Fruit fly (Drosophila melanogaster) whole organism, embryonic: ENCODE measurements around the gene CG32428.

Source experiments
- Ada2b ChIP-seq: fragments of 200-800 bp; sonication (Bioruptor generic); IDR thresholded peaks from 2 replicates; pipeline ENCODE4 v1.3.6; 2022; ENCODE audit warnings: missing biosample characterization, missing genetic modification characterization
- B-H1 ChIP-seq: fragments of 200-800 bp; sonication (Bioruptor generic); IDR thresholded peaks from 3 replicates; pipeline ENCODE4 v1.3.6; 2022; ENCODE audit warnings: missing biosample characterization, missing genetic modification characterization
- CG10267 ChIP-seq: fragments of 200-800 bp; sonication (Bioruptor generic); optimal IDR thresholded peaks from 2 replicates; lab custom pipeline; 2018; ENCODE audit warnings: missing biosample characterization, mild to moderate bottlenecking, missing genetic modification characterization, moderate library complexity
- CG10274 ChIP-seq: fragments of 200-800 bp; sonication (Bioruptor generic); optimal IDR thresholded peaks from 3 replicates; lab custom pipeline; 2017; ENCODE audit warnings: missing biosample characterization, mild to moderate bottlenecking, missing genetic modification characterization
- CG12219 ChIP-seq: fragments of 200-800 bp; sonication (Bioruptor generic); optimal IDR thresholded peaks from 3 replicates; lab custom pipeline; 2018; ENCODE audit warnings: missing biosample characterization, mild to moderate bottlenecking, missing genetic modification characterization
- CG12391 ChIP-seq: fragments of 200-800 bp; sonication (Bioruptor generic); optimal IDR thresholded peaks from 3 replicates; lab custom pipeline; 2018; ENCODE audit warnings: missing biosample characterization, mild to moderate bottlenecking, missing genetic modification characterization, moderate library complexity
- CG12744 ChIP-seq: fragments of 200-800 bp; sonication (Bioruptor generic); optimal IDR thresholded peaks from 2 replicates; lab custom pipeline; 2016; ENCODE audit warnings: missing biosample characterization, missing genetic modification characterization
- CG15479 ChIP-seq: fragments of 200-800 bp; sonication (Bioruptor generic); optimal IDR thresholded peaks from 3 replicates; lab custom pipeline; 2019; ENCODE audit warnings: missing biosample characterization, mild to moderate bottlenecking, missing genetic modification characterization, moderate library complexity
- CG17328 ChIP-seq: fragments of 200-800 bp; sonication (Bioruptor generic); IDR thresholded peaks from 2 replicates; pipeline ENCODE4 v1.3.6; 2022; ENCODE audit warnings: missing biosample characterization, missing genetic modification characterization
- CG2875 ChIP-seq: fragments of 200-800 bp; sonication (Bioruptor generic); optimal IDR thresholded peaks from 2 replicates; lab custom pipeline; 2017; ENCODE audit warnings: missing biosample characterization, mild to moderate bottlenecking, missing genetic modification characterization, missing genetic modification reagents
- CG3281 ChIP-seq: fragments of 200-800 bp; sonication (Bioruptor generic); optimal IDR thresholded peaks from 3 replicates; lab custom pipeline; 2017; ENCODE audit warnings: missing biosample characterization, mild to moderate bottlenecking, missing genetic modification characterization
- CG34376 ChIP-seq: fragments of 200-800 bp; sonication (Bioruptor generic); optimal IDR thresholded peaks from 2 replicates; lab custom pipeline; 2018; ENCODE audit warnings: missing biosample characterization, mild to moderate bottlenecking, missing genetic modification characterization
- CG42726 ChIP-seq: fragments of 200-800 bp; sonication (Bioruptor generic); IDR thresholded peaks from 2 replicates; pipeline ENCODE4 v1.3.6; 2022; ENCODE audit warnings: missing biosample characterization, missing genetic modification characterization; ENCODE audit not compliant: partially characterized antibody
- CG6175 ChIP-seq: fragments of 200-800 bp; sonication (Bioruptor generic); IDR thresholded peaks from 3 replicates; pipeline ENCODE4 v1.3.6; 2022; ENCODE audit warnings: missing biosample characterization, missing genetic modification characterization
- CG6254 ChIP-seq: fragments of 200-800 bp; sonication (Bioruptor generic); optimal IDR thresholded peaks from 3 replicates; lab custom pipeline; 2017; ENCODE audit warnings: mild to moderate bottlenecking, missing biosample characterization, missing genetic modification reagents, missing genetic modification characterization
- CG6683 ChIP-seq: fragments of 200-800 bp; sonication (Bioruptor generic); optimal IDR thresholded peaks from 2 replicates; lab custom pipeline; 2017; ENCODE audit warnings: missing biosample characterization, mild to moderate bottlenecking, missing genetic modification characterization, missing genetic modification reagents
- CG7839 ChIP-seq: fragments of 200-800 bp; sonication (Bioruptor generic); optimal IDR thresholded peaks from 3 replicates; lab custom pipeline; 2018; ENCODE audit warnings: missing biosample characterization, mild to moderate bottlenecking, missing genetic modification characterization, moderate library complexity
- CG8089 ChIP-seq: fragments of 200-800 bp; sonication (Bioruptor generic); optimal IDR thresholded peaks from 3 replicates; lab custom pipeline; 2016; ENCODE audit warnings: missing biosample characterization, missing genetic modification characterization
- CG8924 ChIP-seq: fragments of 200-800 bp; optimal IDR thresholded peaks from 3 replicates; lab custom pipeline; 2019; ENCODE audit warnings: missing biosample characterization, mild to moderate bottlenecking, missing genetic modification characterization, moderate library complexity
- CG9932 ChIP-seq: fragments of 200-800 bp; sonication (Bioruptor generic); IDR thresholded peaks from 2 replicates; pipeline ENCODE4 v1.3.6; 2022; ENCODE audit warnings: missing biosample characterization, missing genetic modification characterization
- CkIIα-i1 ChIP-seq: fragments of 200-800 bp; sonication (Bioruptor generic); IDR thresholded peaks from 2 replicates; pipeline ENCODE4 v1.3.6; 2022; ENCODE audit warnings: missing biosample characterization, missing genetic modification characterization
- Drgx ChIP-seq: fragments of 200-800 bp; sonication (Bioruptor generic); IDR thresholded peaks from 2 replicates; pipeline ENCODE4 v1.3.6; 2022; ENCODE audit warnings: missing biosample characterization, missing genetic modification characterization
- Elba2 ChIP-seq: fragments of 200-800 bp; sonication (Bioruptor generic); optimal IDR thresholded peaks from 3 replicates; lab custom pipeline; 2016; ENCODE audit warnings: missing biosample characterization, missing genetic modification characterization
- Hey ChIP-seq: fragments of 200-800 bp; sonication (Bioruptor generic); optimal IDR thresholded peaks from 3 replicates; lab custom pipeline; 2018; ENCODE audit warnings: missing biosample characterization, mild to moderate bottlenecking, missing genetic modification characterization
- Hr39 ChIP-seq: fragments of >200 bp; optimal IDR thresholded peaks from 2 replicates; lab custom pipeline; 2017
- Hr51 ChIP-seq, 2 experiments: fragments of 200-800 bp; sonication (Bioruptor generic); optimal IDR thresholded peaks; 2 replicates in 1 of 2; 3 replicates in 1 of 2; lab custom pipeline; 2016 to 2018; ENCODE audit warnings: missing biosample characterization in 2 of 2, missing genetic modification characterization in 2 of 2, mild to moderate bottlenecking in 1 of 2, moderate library complexity in 1 of 2
- Lim3 ChIP-seq: fragments of 200-800 bp; sonication (Bioruptor generic); IDR thresholded peaks from 2 replicates; pipeline ENCODE4 v1.3.6; 2022; ENCODE audit warnings: missing biosample characterization, missing genetic modification characterization
- Mrtf ChIP-seq: fragments of 200-800 bp; sonication (Bioruptor generic); IDR thresholded peaks from 3 replicates; pipeline ENCODE4 v1.3.6; 2022; ENCODE audit warnings: missing biosample characterization, missing genetic modification characterization
- Oli ChIP-seq: fragments of 200-800 bp; sonication (Bioruptor generic); optimal IDR thresholded peaks from 2 replicates; lab custom pipeline; 2018; ENCODE audit warnings: missing biosample characterization, mild to moderate bottlenecking, missing genetic modification characterization, moderate library complexity
- Ssrp ChIP-seq: fragments of 200-800 bp; sonication (Bioruptor generic); optimal IDR thresholded peaks from 2 replicates; lab custom pipeline; 2018; ENCODE audit warnings: missing biosample characterization, mild to moderate bottlenecking, missing genetic modification characterization, moderate library complexity
- az2 ChIP-seq: fragments of 200-800 bp; sonication (Bioruptor generic); optimal IDR thresholded peaks from 3 replicates; lab custom pipeline; 2016; ENCODE audit warnings: missing biosample characterization, missing genetic modification characterization
- bab2 ChIP-seq: fragments of 200-800 bp; sonication (Bioruptor generic); optimal IDR thresholded peaks from 2 replicates; lab custom pipeline; 2016; ENCODE audit warnings: missing biosample characterization, missing genetic modification characterization
- bsh ChIP-seq, 2 experiments: fragments of 200-800 bp; sonication (Bioruptor generic); optimal IDR thresholded peaks; 2 replicates each; lab custom pipeline; 2017 to 2018; ENCODE audit warnings: mild to moderate bottlenecking in 2 of 2, missing biosample characterization in 2 of 2, missing genetic modification characterization in 2 of 2, moderate library complexity in 1 of 2
- da ChIP-seq: fragments of 200-800 bp; sonication (Bioruptor generic); optimal IDR thresholded peaks from 2 replicates; lab custom pipeline; 2016; ENCODE audit warnings: missing biosample characterization, missing genetic modification characterization
- dmrt99B ChIP-seq: fragments of 200-800 bp; sonication (Bioruptor generic); optimal IDR thresholded peaks from 2 replicates; lab custom pipeline; 2018; ENCODE audit warnings: missing biosample characterization, mild to moderate bottlenecking, missing genetic modification characterization, moderate library complexity
- esg ChIP-seq: fragments of 200-800 bp; sonication (Bioruptor generic); conservative IDR thresholded peaks from 2 replicates; pipeline ENCODE4 v1.3.6; 2022; ENCODE audit warnings: missing biosample characterization, missing genetic modification characterization
- gcm2 ChIP-seq: fragments of 200-800 bp; sonication (Bioruptor generic); optimal IDR thresholded peaks from 2 replicates; lab custom pipeline; 2016; ENCODE audit warnings: missing biosample characterization, missing genetic modification characterization
- gem ChIP-seq: fragments of 200-800 bp; sonication (Bioruptor generic); optimal IDR thresholded peaks from 2 replicates; lab custom pipeline; 2019; ENCODE audit warnings: missing biosample characterization, mild to moderate bottlenecking, missing genetic modification characterization, moderate library complexity
- hb ChIP-seq: fragments of 200-800 bp; sonication (Bioruptor generic); IDR thresholded peaks from 3 replicates; pipeline ENCODE4 v1.3.6; 2022; ENCODE audit warnings: missing biosample characterization, missing genetic modification characterization; ENCODE audit not compliant: partially characterized antibody
- lmd ChIP-seq: fragments of 200-800 bp; sonication (Bioruptor generic); IDR thresholded peaks from 2 replicates; pipeline ENCODE4 v1.3.6; 2022; ENCODE audit warnings: missing biosample characterization, missing genetic modification characterization
- pho ChIP-seq: fragments of 200-800 bp; sonication (Bioruptor generic); optimal IDR thresholded peaks from 2 replicates; lab custom pipeline; 2016; ENCODE audit warnings: missing biosample characterization, missing genetic modification characterization
- sc ChIP-seq, 3 experiments: fragments of >200 bp in 2 of 3; fragments of 200-800 bp in 1 of 3; sonication (Bioruptor generic) in 1 of 3; optimal IDR thresholded peaks; 2 replicates in 2 of 3; 3 replicates in 1 of 3; lab custom pipeline; 2017; ENCODE audit warnings: mild to moderate bottlenecking in 1 of 3, missing biosample characterization in 1 of 3, missing genetic modification characterization in 1 of 3, missing genetic modification reagents in 1 of 3
- shn ChIP-seq: fragments of 200-800 bp; sonication (Bioruptor generic); optimal IDR thresholded peaks from 3 replicates; lab custom pipeline; 2016; ENCODE audit warnings: missing biosample characterization, missing genetic modification characterization
- yki ChIP-seq: fragments of >200 bp; optimal IDR thresholded peaks from 3 replicates; lab custom pipeline; 2018
- z ChIP-seq: fragments of 200-800 bp; sonication (Bioruptor generic); IDR thresholded peaks from 3 replicates; pipeline ENCODE4 v1.3.6; 2022; ENCODE audit warnings: missing biosample characterization, missing genetic modification characterization
- zfh1 ChIP-seq: fragments of 200-800 bp; sonication (Bioruptor generic); IDR thresholded peaks from 3 replicates; pipeline ENCODE4 v1.3.6; 2022; ENCODE audit warnings: missing biosample characterization, missing genetic modification characterization
- zfh2 ChIP-seq: fragments of 200-800 bp; sonication (Bioruptor generic); optimal IDR thresholded peaks from 2 replicates; lab custom pipeline; 2016; ENCODE audit warnings: missing biosample characterization, missing genetic modification characterization

CG32428 gene

DNA sequence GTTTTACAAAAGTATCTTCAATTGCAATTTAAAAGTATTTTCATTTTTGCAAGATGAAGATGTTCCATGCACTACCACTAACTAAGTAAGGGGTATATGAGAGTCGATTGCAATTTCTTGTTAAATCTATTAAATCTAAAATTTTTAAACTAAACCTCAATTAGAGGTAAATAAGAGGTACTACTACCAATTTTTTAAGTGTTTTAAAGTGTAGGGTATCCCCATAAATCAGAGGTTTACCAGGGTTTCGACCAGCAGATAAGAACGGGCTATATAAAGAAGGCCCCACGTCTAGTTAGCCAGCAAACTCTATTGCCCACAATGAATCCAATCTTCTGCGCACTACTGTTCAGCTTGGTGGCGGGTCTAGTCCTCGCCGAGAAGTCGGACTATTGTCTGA is 13.1 kb downstream of the CG32428 start, which contains the start of gene mag:
Gene mag, plus strand, starts transcription at position 301 of the 400 bp plus-strand sequence.
- TF ChIP-seq Ada2b, result no peak
- TF ChIP-seq Lim3 (GFP tag; lab: Robert Waterston, UW), result no peak
- TF ChIP-seq Drgx, result no peak
- TF ChIP-seq Hr39 (lab: Kevin White, UChicago), result no peak
- no peak for TF ChIP-seq pho (GFP tag; lab: Kevin White, UChicago)
- no peak for TF ChIP-seq CG12219 (GFP tag; lab: Kevin White, UChicago)
- no peak for TF ChIP-seq lmd (GFP tag; lab: Robert Waterston, UW)
- no peak for TF ChIP-seq CG12391 (tag; lab: Kevin White, UChicago)
- no peak for TF ChIP-seq z (GFP tag; lab: Robert Waterston, UW)
- no peak for TF ChIP-seq CG34376 (GFP tag; lab: Kevin White, UChicago)
- TF ChIP-seq CG7839 (tag; lab: Kevin White, UChicago), result no peak
- TF ChIP-seq CG17328 (GFP tag; lab: Robert Waterston, UW), result no peak
- TF ChIP-seq da, result no peak
- no peak for TF ChIP-seq CG10274 (GFP tag; lab: Kevin White, UChicago)
- no peak for TF ChIP-seq CG10267 (tag; lab: Kevin White, UChicago)
- TF ChIP-seq gem (tag; lab: Kevin White, UChicago), result no peak
- TF ChIP-seq CG3281 (GFP tag; lab: Kevin White, UChicago), result no peak

DNA sequence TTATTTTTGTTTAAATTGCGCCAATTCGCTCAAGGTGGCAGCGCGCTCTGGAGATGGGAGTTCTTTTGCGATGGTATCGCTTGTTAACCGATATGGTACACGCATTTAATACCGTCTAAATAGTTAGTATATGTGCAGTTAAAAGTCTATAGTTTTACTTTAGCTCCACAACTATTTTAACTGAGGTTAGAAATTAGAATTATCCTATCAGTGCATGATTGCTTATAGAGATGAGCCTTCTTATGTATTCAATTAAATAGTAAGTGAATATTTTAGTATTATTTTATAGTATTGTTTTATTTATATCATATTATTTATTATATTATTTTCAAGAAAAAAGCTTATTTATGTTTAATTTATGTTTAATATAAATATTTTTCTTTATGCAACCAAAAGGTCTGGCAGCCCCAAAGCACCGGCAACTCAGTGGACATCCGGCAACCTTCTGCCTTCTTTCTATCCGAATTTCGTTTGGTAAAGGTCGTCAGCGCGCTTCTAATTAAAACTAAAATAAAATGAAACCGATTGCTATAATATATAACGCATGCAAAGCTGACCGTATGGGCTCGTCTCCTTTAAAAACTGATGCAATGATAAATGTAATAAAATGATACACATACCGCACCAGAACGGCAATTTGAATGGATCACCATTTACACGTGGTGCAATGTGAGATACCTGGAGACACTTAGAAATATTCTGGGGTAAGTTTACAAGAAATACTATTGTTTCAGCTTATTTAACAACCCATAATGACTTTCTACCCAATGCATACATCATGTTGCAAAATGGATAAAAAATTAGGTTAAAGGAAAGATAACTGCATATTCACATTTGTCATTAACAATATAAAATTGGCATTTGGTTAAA is 20.5 kb downstream of the CG32428 start, which contains the start of gene CG5199:
Gene CG5199, minus strand, starts transcription at position 52 of the 870 bp plus-strand sequence.
- TF ChIP-seq CG42726 (GFP tag; lab: Robert Waterston, UW) (peak; percentile 86), CG6254 (peak; percentile 53), pho (GFP tag; lab: Kevin White, UChicago) (peak; percentile 15), CG6683 (GFP tag; lab: Kevin White, UChicago) (peak; percentile 19), Mrtf (GFP tag; lab: Robert Waterston, UW) (peak; percentile 68; the same call in 2 of the 3 replicates), shn (GFP tag; lab: Kevin White, UChicago) (peak; percentile 22), yki (no peak), bsh (GFP tag; optimal IDR thresholded peaks at IDR 0.05; lab: Kevin White, UChicago) (peak in 1 of 2 experiments; percentile 61), CG8924 (tag; lab: Kevin White, UChicago) (peak; percentile 80), CkIIα-i1 (GFP tag; lab: Robert Waterston, UW) (no peak), Hey (tag; lab: Kevin White, UChicago) (no peak), zfh1 (peak; percentile 62; the same call in 1 of the 3 replicates), CG6175 (GFP tag; lab: Robert Waterston, UW) (0 out of 3 replicates have a peak, but pooled peaks have one; percentile 51), dmrt99B (tag; lab: Kevin White, UChicago) (peak; percentile 50), CG7839 (tag; lab: Kevin White, UChicago) (peak; percentile 58), hb (GFP tag; lab: Robert Waterston, UW) (peak; percentile 57; the same call in 1 of the 3 replicates), bab2 (GFP tag; lab: Kevin White, UChicago) (peak; percentile 35), gcm2 (GFP tag; lab: Kevin White, UChicago) (no peak), CG15479 (peak; percentile 43), Hr51 (GFP tag; optimal IDR thresholded peaks at IDR 0.05; lab: Kevin White, UChicago) (peak; percentile 0 to 65), CG8089 (no peak), sc (optimal IDR thresholded peaks at IDR 0.05; lab: Kevin White, UChicago) (no peak), sc (GFP tag; optimal IDR thresholded peaks at IDR 0.05; lab: Kevin White, UChicago) (peak; percentile 51), Ssrp (peak; percentile 81), CG9932 (peak; percentile 71), B-H1 (GFP tag; lab: Robert Waterston, UW) (peak; percentile 32; the same call in 2 of the 3 replicates), CG2875 (GFP tag; lab: Kevin White, UChicago) (peak; percentile 43), esg (GFP tag; lab: Robert Waterston, UW) (peak; percentile 33; the same call in 1 of the 2 replicates), Elba2 (GFP tag; lab: Kevin White, UChicago) (no peak), Oli (tag; lab: Kevin White, UChicago) (peak; percentile 56), zfh2 (GFP tag; lab: Kevin White, UChicago) (peak; percentile 53), az2 (GFP tag; lab: Kevin White, UChicago) (peak; percentile 46), CG12744 (GFP tag; lab: Kevin White, UChicago) (no peak)
